Fruit fly (Drosophila melanogaster) whole organism, prepupa: Measurements from ENCODE around the gene CG9021.

Experiments used
- Blimp-1 ChIP-seq: fragments of 200-800 bp; sonication (Bioruptor generic); optimal IDR thresholded peaks from 3 replicates; lab custom pipeline; 2017; ENCODE audit warnings: missing biosample characterization, missing genetic modification characterization, mild to moderate bottlenecking, moderate library complexity, missing genetic modification reagents
- CG10631 ChIP-seq: fragments of 200-800 bp; sonication (Bioruptor generic); optimal IDR thresholded peaks from 2 replicates; lab custom pipeline; 2016; ENCODE audit warnings: missing biosample characterization, missing genetic modification characterization
- CG11762 ChIP-seq: fragments of 200-800 bp; sonication (Bioruptor generic); optimal IDR thresholded peaks from 3 replicates; lab custom pipeline; 2016; ENCODE audit warnings: missing biosample characterization, missing genetic modification characterization; ENCODE audit not compliant: insufficient read depth
- CG15336 ChIP-seq: fragments of 200-800 bp; sonication (Bioruptor generic); IDR thresholded peaks from 2 replicates; pipeline ENCODE4 v1.3.6; 2022; ENCODE audit warnings: missing biosample characterization, missing genetic modification characterization
- CG1621 ChIP-seq: fragments of 200-800 bp; sonication (Bioruptor generic); optimal IDR thresholded peaks from 3 replicates; lab custom pipeline; 2018; ENCODE audit warnings: missing biosample characterization, mild to moderate bottlenecking, missing genetic modification characterization
- CG16779 ChIP-seq: fragments of 200-800 bp; sonication (Bioruptor generic); optimal IDR thresholded peaks from 3 replicates; lab custom pipeline; 2017; ENCODE audit warnings: missing biosample characterization, mild to moderate bottlenecking, missing genetic modification characterization
- CG3032 ChIP-seq: fragments of 200-800 bp; optimal IDR thresholded peaks from 2 replicates; lab custom pipeline; 2019; ENCODE audit warnings: missing biosample characterization, mild to moderate bottlenecking, missing genetic modification characterization, moderate library complexity
- CG31627 ChIP-seq: fragments of 200-800 bp; sonication (Bioruptor generic); optimal IDR thresholded peaks from 3 replicates; lab custom pipeline; 2016; ENCODE audit warnings: missing biosample characterization, missing genetic modification characterization
- CG34406 ChIP-seq: fragments of 200-800 bp; sonication (Bioruptor generic); optimal IDR thresholded peaks from 3 replicates; lab custom pipeline; 2016; ENCODE audit warnings: missing biosample characterization, missing genetic modification characterization
- CG4318 ChIP-seq: fragments of 200-800 bp; sonication (Bioruptor generic); optimal IDR thresholded peaks from 3 replicates; lab custom pipeline; 2017; ENCODE audit warnings: missing biosample characterization, mild to moderate bottlenecking, missing genetic modification characterization
- CG6163 ChIP-seq: fragments of 200-800 bp; sonication (Bioruptor generic); IDR thresholded peaks from 3 replicates; pipeline ENCODE4 v1.3.6; 2022; ENCODE audit warnings: missing biosample characterization, missing genetic modification characterization
- CG7368 ChIP-seq: fragments of 200-800 bp; sonication (Bioruptor generic); optimal IDR thresholded peaks from 3 replicates; lab custom pipeline; 2016; ENCODE audit warnings: missing biosample characterization, missing genetic modification characterization
- CG8119 ChIP-seq: fragments of 200-800 bp; sonication (Bioruptor generic); IDR thresholded peaks from 3 replicates; pipeline ENCODE4 v1.3.6; 2022; ENCODE audit warnings: missing biosample characterization, missing genetic modification characterization
- CG8632 ChIP-seq: fragments of 200-800 bp; sonication (Bioruptor generic); optimal IDR thresholded peaks from 3 replicates; lab custom pipeline; 2016; ENCODE audit warnings: missing biosample characterization, missing genetic modification characterization
- Eip75B ChIP-seq: fragments of 200-800 bp; sonication (Bioruptor generic); optimal IDR thresholded peaks from 3 replicates; lab custom pipeline; 2016; ENCODE audit warnings: missing biosample characterization, missing genetic modification characterization
- Eip78C ChIP-seq: fragments of 200-800 bp; sonication (Bioruptor generic); peaks from one replicate; lab custom pipeline; 2016; ENCODE audit warnings: missing biosample characterization, missing genetic modification characterization
- Ets21C ChIP-seq: fragments of 200-800 bp; sonication (Bioruptor generic); optimal IDR thresholded peaks from 3 replicates; lab custom pipeline; 2016; ENCODE audit warnings: missing biosample characterization, missing genetic modification characterization
- Gug ChIP-seq: fragments of 200-800 bp; sonication (Bioruptor generic); IDR thresholded peaks from 2 replicates; pipeline ENCODE4 v1.3.6; 2022; ENCODE audit warnings: missing biosample characterization, missing genetic modification characterization
- Hr38 ChIP-seq: sonication (Bioruptor generic); optimal IDR thresholded peaks from 2 replicates; lab custom pipeline; 2016; ENCODE audit warnings: missing biosample characterization, missing genetic modification characterization
- Hr39 ChIP-seq: fragments of 200-800 bp; sonication (Bioruptor generic); optimal IDR thresholded peaks from 2 replicates; lab custom pipeline; 2016; ENCODE audit warnings: missing biosample characterization, missing genetic modification characterization
- Hr4 ChIP-seq: fragments of 200-800 bp; sonication (Bioruptor generic); optimal IDR thresholded peaks from 3 replicates; lab custom pipeline; 2016; ENCODE audit warnings: missing biosample characterization, missing genetic modification characterization
- Lpt ChIP-seq: fragments of 200-800 bp; sonication (Bioruptor generic); optimal IDR thresholded peaks from 3 replicates; lab custom pipeline; 2016; ENCODE audit warnings: missing biosample characterization, missing genetic modification characterization
- Met ChIP-seq: fragments of 200-800 bp; sonication (Bioruptor generic); optimal IDR thresholded peaks from 3 replicates; lab custom pipeline; 2016; ENCODE audit warnings: missing biosample characterization, missing genetic modification characterization
- OdsH ChIP-seq: fragments of 200-800 bp; sonication (Bioruptor generic); optimal IDR thresholded peaks from 3 replicates; lab custom pipeline; 2016; ENCODE audit warnings: missing biosample characterization, missing genetic modification characterization
- Sox102F ChIP-seq: fragments of 200-800 bp; sonication (Bioruptor generic); optimal IDR thresholded peaks from 2 replicates; lab custom pipeline; 2016; ENCODE audit warnings: missing biosample characterization, mild to moderate bottlenecking, missing genetic modification characterization
- Sox14 ChIP-seq: fragments of 200-800 bp; sonication (Bioruptor generic); optimal IDR thresholded peaks from 3 replicates; lab custom pipeline; 2016; ENCODE audit warnings: missing biosample characterization, missing genetic modification characterization
- Sox15 ChIP-seq: fragments of 200-800 bp; sonication (Bioruptor generic); optimal IDR thresholded peaks from 3 replicates; lab custom pipeline; 2016; ENCODE audit warnings: missing biosample characterization, missing genetic modification characterization
- acj6 ChIP-seq: fragments of 200-800 bp; sonication (Bioruptor generic); optimal IDR thresholded peaks from 3 replicates; lab custom pipeline; 2016; ENCODE audit warnings: missing biosample characterization, missing genetic modification characterization
- cyc ChIP-seq: fragments of 200-800 bp; sonication (Bioruptor generic); optimal IDR thresholded peaks from 3 replicates; lab custom pipeline; 2016; ENCODE audit warnings: missing biosample characterization, missing genetic modification characterization
- dac ChIP-seq: fragments of 200-800 bp; sonication (Bioruptor generic); optimal IDR thresholded peaks from 2 replicates; lab custom pipeline; 2017; ENCODE audit warnings: missing biosample characterization, mild to moderate bottlenecking, missing genetic modification characterization
- dsx ChIP-seq: fragments of 200-800 bp; optimal IDR thresholded peaks from 3 replicates; lab custom pipeline; 2019; ENCODE audit warnings: missing biosample characterization, mild to moderate bottlenecking, missing genetic modification characterization, moderate library complexity; ENCODE audit not compliant: poor library complexity, severe bottlenecking
- eg ChIP-seq: fragments of 200-800 bp; sonication (Bioruptor generic); IDR thresholded peaks from 3 replicates; pipeline ENCODE4 v1.3.6; 2022; ENCODE audit warnings: missing biosample characterization, missing genetic modification characterization
- esn ChIP-seq: fragments of 200-800 bp; sonication (Bioruptor generic); optimal IDR thresholded peaks from 2 replicates; lab custom pipeline; 2016; ENCODE audit warnings: missing biosample characterization, mild to moderate bottlenecking, missing genetic modification characterization, moderate library complexity
- fd85E ChIP-seq: fragments of 200-800 bp; sonication (Bioruptor generic); optimal IDR thresholded peaks from 3 replicates; lab custom pipeline; 2016; ENCODE audit warnings: missing biosample characterization, missing genetic modification characterization
- lz ChIP-seq: fragments of 200-800 bp; sonication (Bioruptor generic); optimal IDR thresholded peaks from 3 replicates; lab custom pipeline; 2016; ENCODE audit warnings: missing biosample characterization, missing genetic modification characterization
- net ChIP-seq: fragments of 200-800 bp; sonication (Bioruptor generic); optimal IDR thresholded peaks from 3 replicates; lab custom pipeline; 2016; ENCODE audit warnings: missing biosample characterization, missing genetic modification characterization
- spab ChIP-seq: fragments of 200-800 bp; sonication (Bioruptor generic); optimal IDR thresholded peaks from 2 replicates; lab custom pipeline; 2017; ENCODE audit warnings: missing biosample characterization, mild to moderate bottlenecking, missing genetic modification characterization, missing genetic modification reagents
- svp ChIP-seq: fragments of 200-800 bp; sonication (Bioruptor generic); peaks from one replicate; lab custom pipeline; 2016; ENCODE audit warnings: missing biosample characterization, missing genetic modification characterization
- topi ChIP-seq: fragments of 200-800 bp; sonication (Bioruptor generic); optimal IDR thresholded peaks from 3 replicates; lab custom pipeline; 2016; ENCODE audit warnings: missing biosample characterization, missing genetic modification characterization
- vri ChIP-seq: fragments of 200-800 bp; sonication (Bioruptor generic); optimal IDR thresholded peaks from 3 replicates; lab custom pipeline; 2016; ENCODE audit warnings: missing biosample characterization, mild to moderate bottlenecking, missing genetic modification characterization

Gene CG9021

dm6 chr2L:5925637-5926036 lies 21.1 kb upstream of the CG9021 start, which contains the start of gene dsf:
TSS of gene dsf (plus strand) at chr2L:5925937.
- no peak for TF ChIP-seq esn (GFP tag; lab: Kevin White, UChicago)
- TF ChIP-seq dac (GFP tag; lab: Kevin White, UChicago) = no peak
- TF ChIP-seq CG8119 (GFP tag; lab: Robert Waterston, UW) = no peak
- TF ChIP-seq Eip75B (GFP tag; lab: Kevin White, UChicago) = no peak
- no peak for TF ChIP-seq CG31627 (GFP tag; lab: Kevin White, UChicago)
- no peak for TF ChIP-seq Met
- no peak for TF ChIP-seq Blimp-1 (GFP tag; lab: Kevin White, UChicago)
- TF ChIP-seq fd85E (GFP tag; lab: Kevin White, UChicago) = no peak
- TF ChIP-seq CG34406 (GFP tag; lab: Kevin White, UChicago) = no peak
- TF ChIP-seq net (GFP tag; lab: Kevin White, UChicago) = no peak
- TF ChIP-seq Gug = no peak
- TF ChIP-seq spab (GFP tag; lab: Kevin White, UChicago) = no peak
- no peak for TF ChIP-seq acj6 (GFP tag; lab: Kevin White, UChicago)
- TF ChIP-seq Lpt (GFP tag; lab: Kevin White, UChicago) = no peak
- TF ChIP-seq CG7368 (GFP tag; lab: Kevin White, UChicago) = no peak
- no peak for TF ChIP-seq dsx (GFP tag; lab: Kevin White, UChicago)

- no peak for TF ChIP-seq Sox15 (GFP tag; lab: Kevin White, UChicago)
- TF ChIP-seq CG7368 (GFP tag; lab: Kevin White, UChicago) = peak; percentile 6
Observed at dm6 chr2L:5925164-5925563, 20.7 kb upstream of the CG9021 start.

- TF ChIP-seq cyc (no peak), CG7368 (GFP tag; lab: Kevin White, UChicago) (peak; percentile 52), Ets21C (no peak), svp (GFP tag; lab: Kevin White, UChicago) (peak; percentile 6), vri (no peak), CG4318 (GFP tag; lab: Kevin White, UChicago) (no peak), topi (GFP tag; lab: Kevin White, UChicago) (no peak), CG8632 (GFP tag; lab: Kevin White, UChicago) (no peak), OdsH (GFP tag; lab: Kevin White, UChicago) (no peak), CG8119 (GFP tag; lab: Robert Waterston, UW) (no peak), CG1621 (tag; lab: Kevin White, UChicago) (no peak), Hr39 (GFP tag; lab: Kevin White, UChicago) (no peak)
- TF ChIP-seq, all 60 proteins: peak for 2
Observed at dm6 chr2L:5923603-5924138, 19.2 kb upstream of the CG9021 start, which contains the start of gene CG9016. TSS of gene CG9016 (minus strand) at chr2L:5923653.

- TF ChIP-seq Eip78C (GFP tag; lab: Kevin White, UChicago) (no peak), lz (GFP tag; lab: Kevin White, UChicago) (no peak), CG16779 (no peak), CG4318 (GFP tag; lab: Kevin White, UChicago) (no peak), Hr39 (GFP tag; lab: Kevin White, UChicago) (no peak), Hr38 (GFP tag; lab: Kevin White, UChicago) (no peak)
Observed at dm6 chr2L:5910189-5910588, 5.7 kb upstream of the CG9021 start, which contains the start of gene CG14000. TSS of gene CG14000 (minus strand) at chr2L:5910289.

dm6 chr2L:5906893-5907850 lies 2.7 kb upstream of the CG9021 start, which contains the start of gene bchs:
TSS of gene bchs (plus strand) at chr2L:5907169.
- TF ChIP-seq CG15336 (GFP tag; lab: Robert Waterston, UW) (0 out of 2 replicates have a peak, but pooled peaks have one; percentile 22), Sox14 (GFP tag; lab: Kevin White, UChicago) (peak; percentile 41), dsx (GFP tag; lab: Kevin White, UChicago) (no peak), svp (GFP tag; lab: Kevin White, UChicago) (peak; percentile 77), net (GFP tag; lab: Kevin White, UChicago) (no peak), Hr38 (GFP tag; lab: Kevin White, UChicago) (no peak), eg (GFP tag; lab: Robert Waterston, UW) (no peak), Lpt (GFP tag; lab: Kevin White, UChicago) (no peak), CG6163 (no peak; the same call in 1 of the 3 replicates), CG10631 (GFP tag; lab: Kevin White, UChicago) (no peak), Hr4 (GFP tag; lab: Kevin White, UChicago) (no peak), OdsH (GFP tag; lab: Kevin White, UChicago) (no peak), CG4318 (GFP tag; lab: Kevin White, UChicago) (no peak), CG11762 (GFP tag; lab: Kevin White, UChicago) (no peak), CG3032 (no peak), Sox102F (no peak), Blimp-1 (GFP tag; lab: Kevin White, UChicago) (no peak), Eip78C (GFP tag; lab: Kevin White, UChicago) (no peak), CG34406 (GFP tag; lab: Kevin White, UChicago) (peak; percentile 17)
